Worm (Caenorhabditis elegans) whole organism, mixed stage, embryonic: ENCODE measurements around the gene amt-3.

Experiments used
- ces-1 ChIP-seq: fragments of 150-350 bp; optimal IDR thresholded peaks from 2 replicates; lab custom pipeline; 2014; ENCODE audit warnings: missing biosample characterization, missing genetic modification reagents, missing genetic modification characterization
- ham-2 ChIP-seq: fragments of 200-800 bp; sonication (Bioruptor generic); optimal IDR thresholded peaks from 2 replicates; lab custom pipeline; 2018; ENCODE audit warnings: mild to moderate bottlenecking, missing genetic modification characterization, missing compliant biosample characterization
- lsy-2 ChIP-seq: fragments of 150-350 bp; optimal IDR thresholded peaks from 2 replicates; lab custom pipeline; 2014; ENCODE audit warnings: missing biosample characterization, missing genetic modification characterization
- nhr-237 ChIP-seq: fragments of 150-350 bp; optimal IDR thresholded peaks from 2 replicates; lab custom pipeline; 2014; ENCODE audit warnings: missing biosample characterization, missing genetic modification characterization
- nhr-28 ChIP-seq: fragments of 150-350 bp; optimal IDR thresholded peaks from 2 replicates; lab custom pipeline; 2014; ENCODE audit warnings: missing biosample characterization, missing genetic modification characterization
- nhr-76 ChIP-seq: sonication (generic microtip); optimal IDR thresholded peaks from 2 replicates; lab custom pipeline; 2017; ENCODE audit warnings: missing biosample characterization, missing genetic modification characterization
- snpc-4 ChIP-seq: fragments of 150-350 bp; optimal IDR thresholded peaks from 2 replicates; lab custom pipeline; 2014; ENCODE audit warnings: missing biosample characterization, missing genetic modification characterization
- unc-62 ChIP-seq: fragments of 150-350 bp; optimal IDR thresholded peaks from 2 replicates; lab custom pipeline; 2014; ENCODE audit warnings: missing biosample characterization, missing genetic modification reagents, missing genetic modification characterization
- ztf-11 ChIP-seq: fragments of 150-350 bp; optimal IDR thresholded peaks from 2 replicates; lab custom pipeline; 2014; ENCODE audit warnings: missing biosample characterization, missing genetic modification characterization

DNA sequence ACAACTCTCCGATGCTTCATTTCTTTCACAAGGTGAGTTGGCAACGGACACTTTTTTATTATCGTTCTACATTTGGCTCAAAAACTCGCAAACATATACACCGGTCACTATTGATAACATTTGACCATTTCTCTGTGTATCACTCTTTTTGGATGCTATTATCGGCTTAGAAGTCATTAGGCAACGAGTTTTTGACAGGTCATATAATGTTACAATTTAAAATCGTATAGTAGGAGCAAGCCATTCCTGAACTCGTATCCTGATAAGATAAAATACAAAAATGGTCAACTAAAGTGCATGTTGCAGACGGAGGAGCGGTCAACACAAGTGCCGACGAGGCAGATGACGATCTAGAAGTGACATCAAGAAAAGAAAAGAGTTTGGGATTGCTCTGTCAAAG lies 44.0 kb upstream of the amt-3 start:
- TF ChIP-seq unc-62 (GFP tag; lab: Kevin White, UChicago) (no peak), nhr-237 (no peak), ztf-11 (no peak), ces-1 (no peak), snpc-4 (no peak), lsy-2 (no peak), nhr-28 (tag; lab: Kevin White, UChicago) (no peak), ham-2 (GFP tag; lab: Kevin White, UChicago) (no peak), nhr-76 (tag; lab: Kevin White, UChicago) (no peak)
